Fruit fly (Drosophila melanogaster): ENCODE results near the gene CG5861.

DNA sequence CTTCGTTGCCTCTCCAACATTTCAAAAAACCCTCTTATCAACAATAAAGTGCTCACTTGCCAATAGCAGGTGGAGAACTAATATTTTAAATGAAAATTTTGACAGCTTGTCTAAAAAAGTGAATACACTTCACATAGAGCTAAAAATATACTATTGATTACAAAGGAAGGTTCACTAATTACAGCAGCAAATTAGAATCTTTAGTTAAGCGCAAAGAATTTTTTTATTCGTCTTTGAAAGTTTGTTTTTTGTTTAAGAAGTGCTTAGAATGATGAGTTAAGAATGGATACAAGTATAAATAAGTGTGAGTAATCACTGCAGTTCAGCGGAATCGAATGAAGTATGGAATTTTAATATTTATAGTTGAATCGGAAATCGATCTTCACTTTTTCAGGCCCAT, 35.1 kb upstream of the CG5861 start, which contains the start of gene CG44405:
- TF ChIP-seq psq (optimal IDR thresholded peaks at IDR 0.05) (no peak), pan (optimal IDR thresholded peaks at IDR 0.05) (no peak), usp (GFP tag; optimal IDR thresholded peaks at IDR 0.05) (no peak), EcR (GFP tag; optimal IDR thresholded peaks at IDR 0.05) (no peak), CG8478 (optimal IDR thresholded peaks at IDR 0.05) (no peak), Dll (optimal IDR thresholded peaks at IDR 0.05) (no peak)
